Worm (Caenorhabditis elegans) whole organism, L4/young adult: Measurements from ENCODE around the gene F47D2.11.
"Not testable (repeated sequence)": the region's sequence is repeated elsewhere in the genome, so short reads cannot be mapped to it uniquely, and the experiment has no call there.

ENCODE experiments used
- W03F9.2 ChIP-seq: fragments of 150-350 bp; optimal IDR thresholded peaks from 2 replicates; lab custom pipeline; 2014; ENCODE audit warnings: missing biosample characterization, missing genetic modification characterization
- dao-5 ChIP-seq: sonication (generic microtip); optimal IDR thresholded peaks from 2 replicates; lab custom pipeline; 2016; ENCODE audit warnings: missing genotype, missing genetic modification characterization, moderate library complexity, missing compliant biosample characterization
- him-1 ChIP-seq: sonication (generic microtip); optimal IDR thresholded peaks from 2 replicates; lab custom pipeline; 2016; ENCODE audit warnings: missing genotype, missing genetic modification reagents, missing genetic modification characterization, missing compliant biosample characterization

The F47D2.11 gene

DNA sequence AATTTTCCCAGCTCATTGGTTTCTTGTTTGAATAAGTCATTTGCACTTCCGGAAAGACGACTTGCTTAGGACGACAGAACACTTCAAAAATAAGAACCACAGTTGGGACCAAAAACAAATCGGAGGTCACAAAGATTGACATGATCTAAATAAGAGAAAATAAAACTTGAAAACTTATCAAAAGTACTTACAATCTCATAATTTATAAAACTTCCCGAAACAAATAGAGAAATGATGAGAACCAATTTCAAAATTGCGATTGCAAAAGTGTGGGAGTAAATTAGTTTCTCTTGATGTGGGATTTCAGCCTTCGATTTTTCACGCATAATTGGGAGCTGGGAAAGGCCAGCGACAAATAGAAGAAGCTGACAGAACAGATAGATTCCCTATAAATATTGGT, 2.8 kb upstream of the F47D2.11 start, which contains the start of gene ZC132.11:
Gene ZC132.11 (minus strand): TSS at position 101 of the 400 bp plus-strand sequence.
- TF ChIP-seq W03F9.2 (tag; lab: Kevin White, UChicago) (no peak), dao-5 (tag; lab: Kevin White, UChicago) (no peak), him-1 (tag; lab: Kevin White, UChicago) (no peak)

DNA sequence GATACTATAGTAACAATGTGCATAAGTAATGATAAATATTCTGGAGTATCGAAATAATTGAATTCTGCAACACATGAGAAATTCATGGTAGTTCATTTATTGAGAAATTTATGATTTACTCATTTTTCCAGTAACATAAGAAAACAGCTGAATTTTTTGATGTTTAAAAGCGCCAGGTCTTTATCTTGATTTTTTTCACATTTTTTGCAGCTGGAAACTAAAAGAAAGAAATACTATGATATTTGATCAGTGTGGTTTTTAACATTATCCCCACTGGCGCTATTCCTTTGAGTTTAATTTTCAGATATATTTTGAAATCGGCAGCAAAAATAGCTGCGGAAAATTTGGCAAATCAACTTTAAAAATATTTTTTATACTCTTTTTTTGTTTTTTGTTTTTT, 2.4 kb downstream of the F47D2.11 start, which contains the start of gene srh-194:
Gene srh-194 (minus strand): TSS at position 101 of the 400 bp plus-strand sequence.
- TF ChIP-seq him-1, W03F9.2, dao-5 (tag; lab: Kevin White, UChicago): not testable (repeated sequence)

DNA sequence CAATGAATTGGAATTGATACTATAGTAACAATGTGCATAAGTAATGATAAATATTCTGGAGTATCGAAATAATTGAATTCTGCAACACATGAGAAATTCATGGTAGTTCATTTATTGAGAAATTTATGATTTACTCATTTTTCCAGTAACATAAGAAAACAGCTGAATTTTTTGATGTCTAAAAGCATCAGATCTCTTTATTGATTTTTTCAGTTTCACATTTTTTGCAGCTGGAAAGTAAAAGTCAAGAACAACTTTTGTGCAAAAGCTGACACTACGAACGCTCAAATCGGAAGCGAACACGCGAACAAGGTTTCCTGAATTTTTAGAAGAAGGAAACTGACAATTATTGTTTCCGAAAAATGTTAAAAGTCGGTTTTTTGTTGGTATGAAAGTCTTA, 5.7 kb downstream of the F47D2.11 start, which contains the start of gene srh-193:
Gene srh-193 (minus strand): TSS at position 101 of the 400 bp plus-strand sequence.
- TF ChIP-seq him-1, dao-5, W03F9.2 (tag; lab: Kevin White, UChicago): not testable (repeated sequence)

DNA sequence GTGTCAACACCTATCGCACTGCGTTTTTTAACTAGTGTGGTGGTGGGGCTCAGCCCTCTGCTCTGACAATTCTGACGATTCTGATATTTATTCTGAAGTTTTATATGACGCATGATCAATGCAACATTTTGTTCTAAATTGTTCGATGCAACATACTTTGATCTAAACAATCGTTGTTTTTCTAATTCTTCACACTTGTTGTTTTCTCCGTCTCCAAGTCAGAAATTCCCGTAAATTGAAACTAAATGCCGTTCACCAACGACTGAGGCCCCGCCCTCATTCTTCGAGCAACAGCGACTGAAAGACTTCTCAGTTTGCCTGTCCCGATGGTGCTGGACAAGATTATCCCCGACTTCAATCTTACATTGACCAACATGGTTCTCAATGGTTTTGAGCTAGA, 11.1 kb downstream of the F47D2.11 start, which contains the start of gene srt-19:
Gene srt-19 (plus strand): TSS at position 301 of the 400 bp plus-strand sequence.
- TF ChIP-seq dao-5, him-1, W03F9.2 (tag; lab: Kevin White, UChicago): not testable (repeated sequence)

DNA sequence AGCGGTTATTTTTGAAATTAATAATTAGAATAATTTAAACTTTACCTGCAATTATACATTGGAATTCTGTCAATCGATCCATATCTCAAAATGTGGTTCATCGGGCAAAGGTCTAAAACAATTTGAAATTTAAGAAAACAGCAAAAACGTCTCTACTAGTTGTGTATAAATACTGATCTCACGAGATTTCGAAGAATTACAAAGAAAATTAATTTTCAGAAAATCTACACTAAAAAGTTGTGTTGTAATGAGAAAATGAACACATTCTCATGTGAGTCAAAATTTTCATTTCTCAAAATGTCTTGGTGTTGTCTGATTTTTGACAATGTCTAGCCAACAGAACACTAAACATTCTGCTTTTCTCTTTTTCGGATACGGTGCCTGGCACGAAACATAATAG, 14.1 kb downstream of the F47D2.11 start, which contains the start of gene srt-37:
Gene srt-37 (minus strand): TSS at position 101 of the 400 bp plus-strand sequence.
- TF ChIP-seq him-1, dao-5, W03F9.2 (tag; lab: Kevin White, UChicago): not testable (repeated sequence)

DNA sequence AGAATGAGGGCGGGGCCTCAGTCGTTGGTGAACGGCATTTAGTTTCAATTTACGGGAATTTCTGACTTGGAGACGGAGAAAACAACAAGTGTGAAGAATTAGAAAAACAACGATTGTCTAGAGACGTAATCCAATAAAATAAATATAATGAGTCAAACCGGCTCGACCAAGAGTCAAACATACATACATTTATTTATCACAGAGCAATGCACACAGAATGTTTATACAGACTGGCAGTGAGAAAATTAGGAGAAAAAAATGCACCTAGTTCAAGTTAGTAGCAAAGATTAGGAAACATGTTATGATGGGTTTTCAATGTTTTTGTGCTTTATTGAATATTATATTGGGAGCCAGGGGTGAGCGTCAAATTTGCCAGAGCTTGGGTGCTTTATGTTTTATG, 17.1 kb downstream of the F47D2.11 start, which contains the start of gene srt-20:
Gene srt-20 (minus strand): TSS at position 101 of the 400 bp plus-strand sequence.
- not testable (repeated sequence) for TF ChIP-seq W03F9.2, dao-5, him-1 (tag; lab: Kevin White, UChicago)

DNA sequence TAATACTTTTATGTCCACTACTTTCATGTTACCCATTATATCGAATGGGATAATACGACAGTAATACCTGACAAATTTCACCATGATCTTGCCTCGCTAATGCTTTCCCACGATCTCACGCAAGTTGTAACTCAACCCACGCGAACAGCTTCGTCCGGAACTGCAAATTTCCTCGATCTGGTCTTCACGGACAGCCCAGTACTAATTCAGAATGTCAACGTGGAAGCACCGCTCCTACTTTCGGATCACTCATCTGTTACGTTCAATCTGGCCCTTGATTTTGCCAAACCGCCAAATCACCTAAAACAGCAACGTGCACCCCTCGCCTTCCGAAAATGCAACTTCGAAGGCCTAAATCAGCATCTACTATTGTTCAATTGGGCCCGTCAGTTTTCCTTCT, 22.4 kb downstream of the F47D2.11 start:
- TF ChIP-seq W03F9.2 (tag; lab: Kevin White, UChicago) (no peak), dao-5 (tag; lab: Kevin White, UChicago) (no peak), him-1 (tag; lab: Kevin White, UChicago) (no peak)

DNA sequence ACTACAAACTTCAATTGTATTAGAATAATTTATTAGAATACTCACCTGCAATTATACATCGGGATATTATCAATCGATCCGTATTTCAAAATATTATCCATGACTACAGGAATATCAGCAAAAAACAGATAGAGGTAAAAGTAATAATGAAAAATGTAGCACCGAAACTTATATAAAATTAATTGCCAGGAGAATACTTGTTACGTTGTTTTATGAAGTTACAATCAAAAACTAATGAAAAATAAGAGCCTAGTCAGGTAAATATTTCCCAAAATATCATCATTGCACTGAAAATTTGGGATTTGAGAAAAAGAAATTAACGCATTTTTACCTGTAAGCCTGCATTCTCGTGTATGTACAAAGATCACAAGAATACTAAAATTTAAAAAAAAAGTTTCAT, 24.6 kb downstream of the F47D2.11 start, which contains the start of gene srt-38:
Gene srt-38 (minus strand): TSS at position 101 of the 400 bp plus-strand sequence.
- not testable (repeated sequence) for TF ChIP-seq W03F9.2, dao-5, him-1 (tag; lab: Kevin White, UChicago)

DNA sequence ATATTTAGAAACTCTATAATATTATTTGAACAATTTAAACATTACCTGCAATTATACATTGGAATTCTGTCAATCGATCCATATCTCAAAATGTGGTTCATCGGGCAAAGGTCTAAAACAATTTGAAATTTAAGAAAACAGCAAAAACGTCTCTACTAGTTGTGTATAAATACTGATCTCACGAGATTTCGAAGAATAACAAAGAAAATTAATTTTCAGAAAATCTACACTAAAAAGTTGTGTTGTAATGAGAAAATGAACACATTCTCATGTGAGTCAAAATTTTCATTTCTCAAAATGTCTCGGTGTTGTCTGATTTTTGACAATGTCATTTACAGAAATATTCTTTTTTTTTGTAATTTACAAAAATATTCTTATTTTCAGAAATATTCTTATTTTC, 27.6 kb downstream of the F47D2.11 start, which contains the start of gene srt-36:
Gene srt-36 (minus strand): TSS at position 101 of the 400 bp plus-strand sequence.
- TF ChIP-seq W03F9.2, him-1, dao-5 (tag; lab: Kevin White, UChicago): not testable (repeated sequence)

DNA sequence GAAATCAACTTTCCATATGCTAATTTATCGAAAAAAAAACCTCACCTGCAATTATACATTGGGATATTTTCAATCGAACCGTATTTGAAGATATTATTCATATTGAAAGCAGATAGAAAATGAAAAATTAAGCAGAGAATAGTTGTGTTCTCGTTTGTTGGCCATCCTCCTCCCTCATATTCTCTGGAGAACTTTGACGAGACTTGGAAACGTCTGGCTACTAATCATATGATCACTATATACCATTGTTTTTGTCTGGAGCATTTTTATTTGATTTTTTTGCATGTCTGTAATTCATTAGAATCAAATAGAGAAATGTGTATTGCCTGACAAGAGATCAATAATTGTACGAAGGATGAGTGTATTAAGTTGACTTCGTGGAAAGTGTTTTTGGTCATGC, 31.3 kb downstream of the F47D2.11 start, which contains the start of gene srt-35:
Gene srt-35 (minus strand): TSS at position 101 of the 400 bp plus-strand sequence.
- no peak for TF ChIP-seq dao-5 (tag; lab: Kevin White, UChicago)
- no peak for TF ChIP-seq him-1 (tag; lab: Kevin White, UChicago)

DNA sequence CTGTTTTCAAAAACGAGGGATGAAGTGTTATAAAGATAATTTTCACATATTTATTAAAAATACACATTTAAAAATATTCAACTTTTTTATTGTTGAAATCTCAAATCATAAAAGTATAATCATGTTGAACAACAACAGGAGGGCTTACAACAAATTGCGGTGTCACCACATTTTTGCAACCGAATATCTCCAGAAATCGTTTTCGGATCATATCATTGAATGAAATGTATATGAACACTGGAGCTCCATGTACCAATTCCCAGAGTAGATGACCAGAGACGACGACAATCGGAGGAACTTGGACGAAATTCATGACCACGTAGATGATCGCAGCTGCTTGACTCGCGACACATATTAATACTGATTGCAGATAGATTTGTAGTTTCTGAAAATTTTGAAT, 34.4 kb downstream of the F47D2.11 start:
- TF ChIP-seq dao-5 (tag; lab: Kevin White, UChicago) (no peak), W03F9.2 (tag; lab: Kevin White, UChicago) (no peak), him-1 (tag; lab: Kevin White, UChicago) (no peak)

DNA sequence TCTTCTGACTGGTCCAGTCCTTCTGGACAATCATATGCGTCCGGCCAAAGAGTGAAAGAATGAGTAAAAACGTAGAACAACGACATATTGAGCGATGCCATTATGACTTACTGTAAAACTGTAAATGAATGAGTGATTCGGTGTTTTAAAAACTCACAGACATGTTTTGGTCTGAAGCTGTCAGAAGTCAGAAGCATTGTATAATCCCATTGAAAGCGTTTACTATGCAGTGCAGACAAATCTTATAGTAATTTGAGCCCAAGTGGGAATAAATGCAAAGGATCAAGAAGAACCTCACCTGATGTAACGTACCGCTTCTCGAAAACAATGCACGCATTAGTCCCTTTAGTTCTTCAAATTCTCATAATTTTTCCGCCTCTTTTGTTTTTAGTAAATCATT, 35.7 kb downstream of the F47D2.11 start, which contains the start of gene srt-3:
Gene srt-3 (minus strand): TSS at position 101 of the 400 bp plus-strand sequence.
- TF ChIP-seq W03F9.2 (tag; lab: Kevin White, UChicago), result no peak
- no peak for TF ChIP-seq dao-5 (tag; lab: Kevin White, UChicago)
- TF ChIP-seq him-1 (tag; lab: Kevin White, UChicago), result no peak

DNA sequence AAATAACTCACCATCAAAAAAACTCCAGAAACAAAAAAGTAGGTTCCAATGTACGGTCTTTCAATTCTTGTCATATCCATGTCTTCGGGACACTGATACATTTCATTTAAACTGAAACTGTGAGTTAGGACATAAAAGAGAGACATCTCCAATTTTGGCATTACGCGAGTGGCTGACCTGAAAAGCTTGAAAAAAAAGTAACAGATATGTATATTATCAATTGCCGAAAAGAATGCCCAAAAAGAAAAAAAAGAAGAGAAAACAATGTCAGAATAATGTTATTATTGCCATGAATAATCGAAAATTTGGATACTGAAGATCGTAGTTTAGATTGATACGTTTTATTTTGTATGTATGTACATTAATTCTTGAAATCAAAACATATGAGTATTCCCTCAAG, 39.3 kb downstream of the F47D2.11 start, which contains the start of gene srt-14:
Gene srt-14 (minus strand): TSS at position 101 of the 400 bp plus-strand sequence.
- no peak for TF ChIP-seq him-1 (tag; lab: Kevin White, UChicago)
- no peak for TF ChIP-seq dao-5 (tag; lab: Kevin White, UChicago)
- no peak for TF ChIP-seq W03F9.2 (tag; lab: Kevin White, UChicago)
